Fruit fly (Drosophila melanogaster): Measurements from ENCODE around the gene csw.

The csw gene

dm6 chrX:2145690-2146470, 51.8 kb downstream of the csw start (continued):
- TF ChIP-seq Fer1 (GFP tag; optimal IDR thresholded peaks at IDR 0.05) (peak; percentile 29), Dad (GFP tag; optimal IDR thresholded peaks at IDR 0.05) (no peak), HLH3B (GFP tag; IDR thresholded peaks at IDR 0.05) (no peak), twi (tag; optimal IDR thresholded peaks at IDR 0.05) (peak; percentile 6), CG15269 (tag; optimal IDR thresholded peaks at IDR 0.05) (peak; percentile 58), NFAT (GFP tag; IDR thresholded peaks at IDR 0.05) (peak; percentile 36; the same call in 1 of the 2 replicates), CG7372 (GFP tag; IDR thresholded peaks at IDR 0.05) (peak; percentile 40; the same call in 1 of the 2 replicates), z (GFP tag; IDR thresholded peaks at IDR 0.05) (no peak), CG6654 (GFP tag; optimal IDR thresholded peaks at IDR 0.05) (no peak), Dp (GFP tag; optimal IDR thresholded peaks at IDR 0.05) (no peak), h (optimal IDR thresholded peaks at IDR 0.05) (no peak), gfzf (GFP tag; optimal IDR thresholded peaks at IDR 0.05) (peak; percentile 13), CG33213 (GFP tag; optimal IDR thresholded peaks at IDR 0.05) (no peak), trh (GFP tag; optimal IDR thresholded peaks at IDR 0.05) (no peak), CG11560 (tag; IDR thresholded peaks at IDR 0.05) (no peak), CrebB (tag; optimal IDR thresholded peaks at IDR 0.05) (peak; percentile 32), fd64A (GFP tag; optimal IDR thresholded peaks at IDR 0.05) (no peak), Dbx (GFP tag; IDR thresholded peaks at IDR 0.05) (0 out of 3 replicates have a peak, but pooled peaks have one; percentile 36), salm (tag; optimal IDR thresholded peaks at IDR 0.05) (no peak), NfI (GFP tag; optimal IDR thresholded peaks at IDR 0.05) (peak; percentile 23), her (GFP tag; optimal IDR thresholded peaks at IDR 0.05) (peak; percentile 0), CG3281 (GFP tag; optimal IDR thresholded peaks at IDR 0.05) (peak; percentile 3), CG17361 (GFP tag; IDR thresholded peaks at IDR 0.05) (peak; percentile 51; the same call in 1 of the 3 replicates), sob (GFP tag; IDR thresholded peaks at IDR 0.05) (peak; percentile 42), oc (tag; optimal IDR thresholded peaks at IDR 0.05) (no peak), fu2 (GFP tag; optimal IDR thresholded peaks at IDR 0.05) (peak; percentile 30), Sox102F (GFP tag; optimal IDR thresholded peaks at IDR 0.05) (peak; percentile 21), Fer3 (tag; optimal IDR thresholded peaks at IDR 0.05) (peak; percentile 7), luna (GFP tag; optimal IDR thresholded peaks at IDR 0.05) (peak; percentile 27), esg (GFP tag; conservative IDR thresholded peaks at IDR 0.05) (0 out of 2 replicates have a peak, but pooled peaks have one; percentile 35), Hmx (GFP tag; optimal IDR thresholded peaks at IDR 0.05) (no peak), Gug (GFP tag; IDR thresholded peaks at IDR 0.05) (peak; percentile 30; the same call in 1 of the 4 replicates), disco-r (GFP tag; optimal IDR thresholded peaks at IDR 0.05) (peak; percentile 5), jumu (GFP tag; optimal IDR thresholded peaks at IDR 0.05) (peak; percentile 13), CG12744 (GFP tag; optimal IDR thresholded peaks at IDR 0.05) (no peak), onecut (GFP tag; IDR thresholded peaks at IDR 0.05) (0 out of 2 replicates have a peak, but pooled peaks have one; percentile 3), D19B (GFP tag; optimal IDR thresholded peaks at IDR 0.05) (peak; percentile 42), B-H1 (GFP tag; IDR thresholded peaks at IDR 0.05) (no peak), pfk (GFP tag; optimal IDR thresholded peaks at IDR 0.05) (no peak), org-1 (GFP tag; optimal IDR thresholded peaks at IDR 0.05) (no peak), pb (GFP tag; optimal IDR thresholded peaks at IDR 0.05) (peak; percentile 19), insv (GFP tag; optimal IDR thresholded peaks at IDR 0.05) (peak in 1 of 2 experiments; percentile 23), Rfx (GFP tag; IDR thresholded peaks at IDR 0.05) (peak; percentile 74), CG11723 (GFP tag; optimal IDR thresholded peaks at IDR 0.05) (peak; percentile 25), klu (GFP tag; IDR thresholded peaks at IDR 0.05) (no peak), ash1 (GFP tag; optimal IDR thresholded peaks at IDR 0.05) (no peak), maf-S (GFP tag; optimal IDR thresholded peaks at IDR 0.05) (peak; percentile 21), CG11504 (tag; optimal IDR thresholded peaks at IDR 0.05) (peak; percentile 47), CG1024 (GFP tag; IDR thresholded peaks at IDR 0.05) (no peak), CG18599 (GFP tag; optimal IDR thresholded peaks at IDR 0.05) (peak; percentile 64)

Data from whole organism, embryonic.